Worm (Caenorhabditis elegans) whole organism, L2 larva: ENCODE data around the gene T13C5.7.

Source experiments
- elt-1 ChIP-seq: fragments of 150-350 bp; optimal IDR thresholded peaks from 2 replicates; lab custom pipeline; 2014; ENCODE audit warnings: missing biosample characterization, missing genetic modification characterization
- elt-3 ChIP-seq: sonication (generic microtip); optimal IDR thresholded peaks from 2 replicates; lab custom pipeline; 2017; ENCODE audit warnings: missing biosample characterization, missing genetic modification characterization
- lin-13 ChIP-seq: fragments of 150-350 bp; optimal IDR thresholded peaks from 2 replicates; lab custom pipeline; 2014; ENCODE audit warnings: missing biosample characterization, missing genetic modification reagents, missing genetic modification characterization
- mdl-1 ChIP-seq, 2 experiments: fragments of 150-350 bp in 1 of 2; sonication (generic microtip) in 1 of 2; optimal IDR thresholded peaks; 2 replicates each; lab custom pipeline; 2017; ENCODE audit warnings: missing biosample characterization in 2 of 2, missing genetic modification characterization in 2 of 2
- nhr-11 ChIP-seq: fragments of 150-350 bp; optimal IDR thresholded peaks from 2 replicates; lab custom pipeline; 2014; ENCODE audit warnings: missing biosample characterization, missing genetic modification characterization
- unc-39 ChIP-seq: fragments of 150-350 bp; optimal IDR thresholded peaks from 2 replicates; lab custom pipeline; 2014; ENCODE audit warnings: missing biosample characterization, missing genetic modification characterization
- unc-62 ChIP-seq: fragments of 150-350 bp; optimal IDR thresholded peaks from 2 replicates; lab custom pipeline; 2014; ENCODE audit warnings: missing biosample characterization, missing genetic modification reagents, missing genetic modification characterization

DNA sequence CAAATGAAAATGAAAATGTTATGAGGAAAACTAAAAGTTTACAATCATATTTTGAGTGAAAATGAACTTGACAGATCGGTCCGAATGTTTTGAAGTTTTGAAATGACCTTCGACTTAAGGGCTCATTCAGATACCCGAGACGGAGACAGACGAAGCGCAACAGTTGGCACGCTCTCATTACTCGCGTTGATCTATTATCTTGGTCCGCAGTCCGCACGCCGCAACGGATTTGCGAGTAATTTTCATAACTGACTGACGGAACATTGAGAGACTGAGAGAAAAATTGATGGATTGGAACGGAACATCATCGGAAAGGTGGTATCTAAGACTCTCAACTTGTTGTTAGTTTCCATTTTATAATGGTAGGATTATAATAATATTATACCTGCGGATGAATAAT is 34.5 kb upstream of the T13C5.7 start:
- no peak for TF ChIP-seq elt-1
- TF ChIP-seq unc-39 (tag; lab: Kevin White, UChicago): no peak
- no peak for TF ChIP-seq elt-3 (tag; lab: Kevin White, UChicago)
- TF ChIP-seq unc-62 (GFP tag; lab: Kevin White, UChicago): no peak
- TF ChIP-seq nhr-11 (tag; lab: Kevin White, UChicago): no peak
- TF ChIP-seq lin-13 (GFP tag; lab: Kevin White, UChicago): no peak
- TF ChIP-seq mdl-1 (tag; optimal IDR thresholded peaks at IDR 0.05; lab: Kevin White, UChicago): no peak
